Worm (Caenorhabditis elegans): Measurements from ENCODE around the gene C54E10.11.

DNA sequence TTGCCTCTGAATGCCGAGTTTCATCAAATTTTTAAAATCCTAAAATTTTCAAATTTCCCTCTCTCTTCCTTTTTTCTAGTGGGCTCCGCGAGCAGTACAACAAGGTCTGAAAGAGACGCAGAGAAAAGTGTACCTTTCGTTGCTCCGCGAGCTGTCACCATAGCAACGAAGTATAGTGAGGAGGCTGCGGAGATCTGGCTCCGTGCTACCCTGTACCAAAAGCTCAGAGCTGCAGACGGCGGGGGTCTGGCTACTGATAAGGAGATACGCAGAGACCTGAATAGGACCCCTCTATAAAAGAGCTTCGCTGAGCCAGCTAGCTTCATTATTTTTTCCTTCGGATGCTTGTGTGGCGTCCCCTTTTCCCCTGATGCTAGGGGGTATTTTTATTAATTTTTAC is 18.5 kb downstream of the C54E10.11 start, which contains the start of gene Y17D7B.10:
- TF ChIP-seq dao-5 (tag; optimal IDR thresholded peaks at IDR 0.05) (no peak), him-1 (tag; optimal IDR thresholded peaks at IDR 0.05) (no peak)
